Worm (Caenorhabditis elegans): ENCODE results near the gene pir-2.
A peak's percentile ranks its signal among the peaks of the same experiment; 100 is the strongest.

Gene pir-2

ce11 chrIII:9443417-9444027, at the start of gene pir-2 (continued):
- no peak for TF ChIP-seq lin-15B (tag; optimal IDR thresholded peaks at IDR 0.05)
- no peak for TF ChIP-seq fos-1 (tag; optimal IDR thresholded peaks at IDR 0.05)
- TF ChIP-seq dpl-1 (GFP tag; optimal IDR thresholded peaks at IDR 0.05), result peak; percentile 93
- no peak for TF ChIP-seq jun-1 (tag; optimal IDR thresholded peaks at IDR 0.05)
- TF ChIP-seq pha-4 (GFP tag; IDR thresholded peaks at IDR 0.05), result peak; percentile 38; the same call in 1 of the 2 replicates
- TF ChIP-seq pha-4 (tag; optimal IDR thresholded peaks at IDR 0.05), result no peak
- TF ChIP-seq snpc-4 (tag; optimal IDR thresholded peaks at IDR 0.05), result no peak
- peak; percentile 92 for TF ChIP-seq hlh-11 (tag; optimal IDR thresholded peaks at IDR 0.05)
- TF ChIP-seq dmd-6 (GFP tag; IDR thresholded peaks at IDR 0.05), result peak; percentile 61
- TF ChIP-seq F44E2.7 (GFP tag; IDR thresholded peaks at IDR 0.05), result peak; percentile 63; the same call in 1 of the 2 replicates
- TF ChIP-seq ama-1 (optimal IDR thresholded peaks at IDR 0.05), result peak; percentile 89
- no peak for TF ChIP-seq D1046.2 (GFP tag; IDR thresholded peaks at IDR 0.05)
- no peak for TF ChIP-seq nhr-111 (GFP tag; optimal IDR thresholded peaks at IDR 0.05)
- no peak for TF ChIP-seq zip-2 (tag; optimal IDR thresholded peaks at IDR 0.05)
- peak; percentile 60 for TF ChIP-seq lin-13 (GFP tag; optimal IDR thresholded peaks at IDR 0.05)
- TF ChIP-seq lin-29 (GFP tag; IDR thresholded peaks at IDR 0.05), result no peak
- peak; percentile 38; the same call in 1 of the 2 replicates for TF ChIP-seq ctbp-1 (GFP tag; IDR thresholded peaks at IDR 0.05)
- TF ChIP-seq daf-19 (GFP tag; conservative IDR thresholded peaks at IDR 0.05), result no peak
- TF ChIP-seq aha-1 (tag), result peak; percentile 71
- no peak for TF ChIP-seq lin-39 (tag; optimal IDR thresholded peaks at IDR 0.05)
- no peak for TF ChIP-seq daf-16 (GFP tag; optimal IDR thresholded peaks at IDR 0.05)
- TF ChIP-seq daf-16 (tag; optimal IDR thresholded peaks at IDR 0.05), result peak; percentile 21
- TF ChIP-seq dmd-9 (GFP tag; IDR thresholded peaks at IDR 0.05), result no peak
- no peak for TF ChIP-seq php-3 (GFP tag; IDR thresholded peaks at IDR 0.05)
- no peak for TF ChIP-seq ceh-44 (GFP tag; IDR thresholded peaks at IDR 0.05)
- TF ChIP-seq ztf-11 (tag; optimal IDR thresholded peaks at IDR 0.05), result no peak
- no peak for TF ChIP-seq ceh-62 (tag; optimal IDR thresholded peaks at IDR 0.05)
- TF ChIP-seq hmg-1.1 (GFP tag; IDR thresholded peaks at IDR 0.05), result peak; percentile 81
- TF ChIP-seq nhr-77 (tag; optimal IDR thresholded peaks at IDR 0.05), result peak; percentile 31
- TF ChIP-seq unc-39 (tag; optimal IDR thresholded peaks at IDR 0.05), result no peak
- peak; percentile 85 for TF ChIP-seq mep-1 (tag; optimal IDR thresholded peaks at IDR 0.05)
- peak; percentile 49 for TF ChIP-seq F37D6.2 (tag; optimal IDR thresholded peaks at IDR 0.05)
- TF ChIP-seq dmd-8 (GFP tag; IDR thresholded peaks at IDR 0.05), result no peak
- TF ChIP-seq nhr-11 (tag; optimal IDR thresholded peaks at IDR 0.05), result peak; percentile 75
- peak; percentile 78 for TF ChIP-seq dve-1 (tag; optimal IDR thresholded peaks at IDR 0.05; ENCODE audit: insufficient read depth)
- no peak for TF ChIP-seq ceh-82 (tag; optimal IDR thresholded peaks at IDR 0.05)
- no peak for TF ChIP-seq pqm-1 (tag; optimal IDR thresholded peaks at IDR 0.05)
- TF ChIP-seq spr-1 (tag; optimal IDR thresholded peaks at IDR 0.05), result no peak
- TF ChIP-seq lin-38 (GFP tag; IDR thresholded peaks at IDR 0.05), result peak; percentile 79
- TF ChIP-seq vab-7 (GFP tag; IDR thresholded peaks at IDR 0.05), result peak; percentile 41; the same call in 1 of the 2 replicates
- peak; percentile 69 for TF ChIP-seq nhr-28 (tag; optimal IDR thresholded peaks at IDR 0.05)
- TF ChIP-seq T20F7.1 (GFP tag; optimal IDR thresholded peaks at IDR 0.05), result peak; percentile 69
- TF ChIP-seq lin-1 (GFP tag; IDR thresholded peaks at IDR 0.05), result no peak
- 0 out of 2 replicates have a peak, but pooled peaks have one; percentile 41 for TF ChIP-seq ceh-20 (GFP tag; IDR thresholded peaks at IDR 0.05)
- peak; percentile 20 for TF ChIP-seq mxl-3 (GFP tag; optimal IDR thresholded peaks at IDR 0.05)
- peak in 1 of 2 experiments; percentile 96 for TF ChIP-seq unc-62 (GFP tag; optimal IDR thresholded peaks at IDR 0.05 in 1 of 2)
- no peak for TF ChIP-seq unc-62 (tag; optimal IDR thresholded peaks at IDR 0.05)
- peak; percentile 7 for TF ChIP-seq nhr-48 (tag; optimal IDR thresholded peaks at IDR 0.05)
- TF ChIP-seq fkh-10 (GFP tag; optimal IDR thresholded peaks at IDR 0.05), result peak; percentile 44
- TF ChIP-seq arid-1 (GFP tag; conservative IDR thresholded peaks at IDR 0.05), result peak; percentile 51; the same call in 1 of the 2 replicates
- no peak for TF ChIP-seq egl-27 (tag; optimal IDR thresholded peaks at IDR 0.05)
- TF ChIP-seq Y75B8A.6 (GFP tag; IDR thresholded peaks at IDR 0.05), result no peak
- peak; percentile 64 to 92 for TF ChIP-seq lsy-2 (tag; optimal IDR thresholded peaks at IDR 0.05)
